Worm (Caenorhabditis elegans): ENCODE measurements around the gene srw-40.

- TF ChIP-seq dpl-1 (GFP tag; optimal IDR thresholded peaks at IDR 0.05), result no peak
- no peak for TF ChIP-seq pqm-1 (tag; optimal IDR thresholded peaks at IDR 0.05)
Measured at ce11 chrII:4294189-4294588, 21.7 kb downstream of the srw-40 start.

Measured in whole organism, L1 larva.